Fruit fly (Drosophila melanogaster) Kc167 (cell line): ENCODE measurements around the gene g.

ENCODE experiments used
- Myc ChIP-seq: fragments of >200 bp; optimal IDR thresholded peaks from 2 replicates; lab custom pipeline; 2017; ENCODE audit warnings: missing external identifiers
- Sin3A ChIP-seq: fragments of >200 bp; optimal IDR thresholded peaks from 2 replicates; lab custom pipeline; 2018; ENCODE audit warnings: missing external identifiers
- h ChIP-seq: fragments of >200 bp; optimal IDR thresholded peaks from 3 replicates; lab custom pipeline; 2018; ENCODE audit warnings: missing external identifiers
- insv ChIP-seq: fragments of >200 bp; optimal IDR thresholded peaks from 3 replicates; lab custom pipeline; 2018; ENCODE audit warnings: missing external identifiers
- psq ChIP-seq: fragments of >200 bp; optimal IDR thresholded peaks from 2 replicates; lab custom pipeline; 2017; ENCODE audit warnings: missing external identifiers
- ttk ChIP-seq: sonication (Bioruptor generic); optimal IDR thresholded peaks from 2 replicates; lab custom pipeline; 2017; ENCODE audit warnings: missing external identifiers

dm6 chrX:13765217-13765616, 29.1 kb upstream of the g start:
- no peak for TF ChIP-seq insv (lab: Kevin White, UChicago)
- TF ChIP-seq psq (lab: Kevin White, UChicago), result no peak
- no peak for TF ChIP-seq Myc (lab: Kevin White, UChicago)
- no peak for TF ChIP-seq h (lab: Kevin White, UChicago)
- no peak for TF ChIP-seq ttk (lab: Kevin White, UChicago)
- TF ChIP-seq Sin3A, result no peak
